Worm (Caenorhabditis elegans): Measurements from ENCODE around the gene msp-38.

DNA sequence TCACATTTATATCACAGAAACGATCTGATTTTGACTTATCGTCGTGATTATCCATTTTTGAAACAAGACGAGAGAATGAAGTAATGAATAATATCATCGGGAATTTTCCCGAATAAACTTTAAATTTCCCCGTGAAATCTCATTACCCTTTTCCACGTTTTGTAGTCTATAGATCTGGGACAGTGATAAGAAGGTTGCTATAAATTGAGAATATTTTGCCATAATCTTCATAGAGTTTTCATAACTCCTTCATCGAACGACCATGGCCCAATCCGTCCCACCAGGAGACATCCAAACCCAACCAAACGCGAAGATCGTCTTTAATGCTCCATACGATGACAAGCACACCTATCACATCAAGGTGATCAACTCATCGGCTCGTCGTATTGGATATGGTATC is 48.4 kb downstream of the msp-38 start, which contains the start of the genes C04G2.5 and msp-36:
- no peak for TF ChIP-seq tab-1 (GFP tag; IDR thresholded peaks at IDR 0.05)
- TF ChIP-seq ztf-29 (GFP tag; IDR thresholded peaks at IDR 0.05): no peak
- TF ChIP-seq flt-1 (GFP tag; IDR thresholded peaks at IDR 0.05): no peak
- TF ChIP-seq T22C8.4 (GFP tag; IDR thresholded peaks at IDR 0.05): no peak
- TF ChIP-seq cog-1 (tag; optimal IDR thresholded peaks at IDR 0.05): no peak
- TF ChIP-seq ref-1 (GFP tag; conservative IDR thresholded peaks at IDR 0.05): no peak
- TF ChIP-seq ztf-23 (GFP tag; IDR thresholded peaks at IDR 0.05): no peak
- no peak for TF ChIP-seq klf-2 (GFP tag; conservative IDR thresholded peaks at IDR 0.05)

Measured in whole organism, midembryonic.